Worm (Caenorhabditis elegans) whole organism, late embryonic: ENCODE data around the gene F54B11.9.

Experiments
- ahr-1 ChIP-seq: sonication (generic microtip); optimal IDR thresholded peaks from 2 replicates; lab custom pipeline; 2016; ENCODE audit warnings: missing genetic modification characterization, missing compliant biosample characterization
- dmd-4 ChIP-seq: sonication (generic microtip); optimal IDR thresholded peaks from 2 replicates; lab custom pipeline; 2016; ENCODE audit warnings: borderline replicate concordance, missing genetic modification characterization, missing compliant biosample characterization
- dve-1 ChIP-seq: sonication (generic microtip); optimal IDR thresholded peaks from 2 replicates; lab custom pipeline; 2017; ENCODE audit warnings: antibody characterized with exemption, mild to moderate bottlenecking, missing genetic modification characterization, missing compliant biosample characterization
- elt-4 ChIP-seq: sonication (generic microtip); optimal IDR thresholded peaks from 2 replicates; lab custom pipeline; 2016; ENCODE audit warnings: missing genetic modification characterization, missing compliant biosample characterization
- nhr-11 ChIP-seq: fragments of 150-350 bp; optimal IDR thresholded peaks from 2 replicates; lab custom pipeline; 2014; ENCODE audit warnings: missing biosample characterization, missing genetic modification characterization

DNA sequence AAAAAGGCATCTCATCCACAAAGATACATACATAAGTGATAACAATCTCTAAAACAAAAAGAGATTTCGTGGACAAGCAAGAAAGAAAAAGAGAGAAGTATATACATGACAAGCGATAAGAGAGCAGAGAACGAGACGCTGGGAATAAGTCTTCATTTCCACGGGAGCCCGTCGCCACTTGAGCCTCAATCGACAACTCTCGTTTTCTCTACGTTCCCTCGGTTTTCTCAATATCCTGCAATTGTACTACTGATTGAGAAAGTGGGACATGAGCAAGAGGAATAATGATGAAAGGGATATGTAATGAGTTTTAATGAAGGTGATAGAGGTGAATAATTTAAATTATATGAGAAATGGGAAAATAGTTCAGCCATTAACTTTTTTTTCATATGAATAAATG is 32.2 kb downstream of the F54B11.9 start:
- TF ChIP-seq ahr-1 (tag; lab: Kevin White, UChicago): no peak
- TF ChIP-seq dmd-4: no peak
- no peak for TF ChIP-seq dve-1 (tag; lab: Kevin White, UChicago)
- TF ChIP-seq nhr-11 (tag; lab: Kevin White, UChicago): no peak
- TF ChIP-seq elt-4 (tag; lab: Kevin White, UChicago): no peak
